Worm (Caenorhabditis elegans): Measurements from ENCODE around the gene F55G7.3.

The F55G7.3 gene

ce11 chrX:11971323-11971722 lies 29.5 kb upstream of the F55G7.3 start:
- TF ChIP-seq unc-62 (GFP tag; optimal IDR thresholded peaks at IDR 0.05 in 1 of 2) = peak in 1 of 2 experiments; percentile 95
- TF ChIP-seq unc-62 (tag; optimal IDR thresholded peaks at IDR 0.05) = no peak
- TF ChIP-seq lir-3 (tag; optimal IDR thresholded peaks at IDR 0.05) = no peak

- TF ChIP-seq ctbp-1 (GFP tag; IDR thresholded peaks at IDR 0.05) = no peak
- peak; percentile 99 for TF ChIP-seq aha-1 (tag)
- TF ChIP-seq ztf-7 (tag; optimal IDR thresholded peaks at IDR 0.05) = no peak
- no peak for TF ChIP-seq nhr-42 (GFP tag; IDR thresholded peaks at IDR 0.05)
- no peak for TF ChIP-seq Y5F2A.4 (GFP tag; optimal IDR thresholded peaks at IDR 0.05)
- TF ChIP-seq fkh-10 (GFP tag; optimal IDR thresholded peaks at IDR 0.05) = no peak
- TF ChIP-seq dmd-8 (GFP tag; IDR thresholded peaks at IDR 0.05) = no peak
- TF ChIP-seq dmd-6 (GFP tag; IDR thresholded peaks at IDR 0.05) = peak; percentile 21; the same call in 1 of the 2 replicates
- no peak for TF ChIP-seq ceh-28 (tag; optimal IDR thresholded peaks at IDR 0.05)
- no peak for TF ChIP-seq fos-1 (tag; optimal IDR thresholded peaks at IDR 0.05)
- TF ChIP-seq daf-19 (GFP tag; conservative IDR thresholded peaks at IDR 0.05) = no peak
- TF ChIP-seq madf-5 (GFP tag; IDR thresholded peaks at IDR 0.05) = no peak
- no peak for TF ChIP-seq php-3 (GFP tag; IDR thresholded peaks at IDR 0.05)
- TF ChIP-seq nhr-48 (tag; optimal IDR thresholded peaks at IDR 0.05) = no peak
- peak; percentile 7 for TF ChIP-seq hlh-11 (tag; optimal IDR thresholded peaks at IDR 0.05)
- TF ChIP-seq hif-1 (tag; optimal IDR thresholded peaks at IDR 0.05) = peak in 1 of 2 experiments; percentile 99
- no peak for TF ChIP-seq nhr-111 (GFP tag; optimal IDR thresholded peaks at IDR 0.05)
- no peak for TF ChIP-seq nhr-25 (tag; optimal IDR thresholded peaks at IDR 0.05; ENCODE audit: borderline replicate concordance, insufficient read depth)
- TF ChIP-seq dve-1 (tag; optimal IDR thresholded peaks at IDR 0.05; ENCODE audit: insufficient read depth) = peak; percentile 15
- no peak for TF ChIP-seq F26F4.8 (GFP tag; conservative IDR thresholded peaks at IDR 0.05)
- TF ChIP-seq daf-16 (GFP tag; optimal IDR thresholded peaks at IDR 0.05) = no peak
- peak; percentile 14 for TF ChIP-seq daf-16 (tag; optimal IDR thresholded peaks at IDR 0.05)
- no peak for TF ChIP-seq arid-1 (GFP tag; conservative IDR thresholded peaks at IDR 0.05)
- 0 out of 2 replicates have a peak, but pooled peaks have one; percentile 29 for TF ChIP-seq tra-1 (GFP tag; IDR thresholded peaks at IDR 0.05)
- 0 out of 2 replicates have a peak, but pooled peaks have one; percentile 27 for TF ChIP-seq zfp-3 (GFP tag; conservative IDR thresholded peaks at IDR 0.05)
- TF ChIP-seq nhr-28 (tag; optimal IDR thresholded peaks at IDR 0.05) = peak; percentile 33
- peak; percentile 41; the same call in 1 of the 2 replicates for TF ChIP-seq mdt-29 (GFP tag; IDR thresholded peaks at IDR 0.05)
Observed at ce11 chrX:11969554-11969953, 27.7 kb upstream of the F55G7.3 start.

ce11 chrX:11969085-11969484 lies 27.2 kb upstream of the F55G7.3 start:
- TF ChIP-seq hlh-30 (tag; optimal IDR thresholded peaks at IDR 0.05; ENCODE audit: insufficient read depth) (peak; percentile 3), nhr-42 (GFP tag; IDR thresholded peaks at IDR 0.05) (no peak)

- TF ChIP-seq mep-1 (tag; optimal IDR thresholded peaks at IDR 0.05) (peak; percentile 21), gei-8 (GFP tag; optimal IDR thresholded peaks at IDR 0.05) (no peak), nhr-102 (tag; optimal IDR thresholded peaks at IDR 0.05) (peak; percentile 26), ZK546.5 (tag; optimal IDR thresholded peaks at IDR 0.05) (no peak), dve-1 (tag; optimal IDR thresholded peaks at IDR 0.05; ENCODE audit: insufficient read depth) (peak; percentile 81), vab-7 (GFP tag; IDR thresholded peaks at IDR 0.05) (no peak), aha-1 (tag) (peak; percentile 46), unc-39 (tag; optimal IDR thresholded peaks at IDR 0.05) (no peak), lim-7 (GFP tag; IDR thresholded peaks at IDR 0.05) (no peak), lsy-2 (tag; optimal IDR thresholded peaks at IDR 0.05) (peak in 1 of 2 experiments; percentile 20), R02D3.7 (tag; optimal IDR thresholded peaks at IDR 0.05) (no peak), unc-62 (GFP tag; optimal IDR thresholded peaks at IDR 0.05 in 1 of 2) (peak in 1 of 2 experiments; percentile 70), unc-62 (tag; optimal IDR thresholded peaks at IDR 0.05) (no peak), mxl-2 (GFP tag; conservative IDR thresholded peaks at IDR 0.05) (no peak), ceh-32 (tag; optimal IDR thresholded peaks at IDR 0.05; ENCODE audit: poor library complexity) (no peak), daf-8 (GFP tag; IDR thresholded peaks at IDR 0.05) (no peak), nhr-25 (tag; optimal IDR thresholded peaks at IDR 0.05; ENCODE audit: borderline replicate concordance, insufficient read depth) (peak; percentile 6), lin-38 (GFP tag; IDR thresholded peaks at IDR 0.05) (0 out of 2 replicates have a peak, but pooled peaks have one; percentile 29), dpl-1 (GFP tag; optimal IDR thresholded peaks at IDR 0.05) (no peak), ZK337.2 (GFP tag; IDR thresholded peaks at IDR 0.05) (no peak)
Observed at ce11 chrX:11968024-11968598, 26.3 kb upstream of the F55G7.3 start.

All from whole organism, L4 larva.